Fruit fly (Drosophila melanogaster) whole organism, embryonic: ENCODE data around the gene GIIIspla2.
A peak's percentile ranks its signal among the peaks of the same experiment; 100 is the strongest.

Source experiments
- Aef1 ChIP-seq: fragments of 200-800 bp; sonication (Bioruptor generic); IDR thresholded peaks from 3 replicates; pipeline ENCODE4 v1.3.6; 2022; ENCODE audit warnings: missing biosample characterization, missing genetic modification characterization
- CG11085 ChIP-seq: fragments of 200-800 bp; sonication (Bioruptor generic); IDR thresholded peaks from 2 replicates; pipeline ENCODE4 v1.3.6; 2022; ENCODE audit warnings: missing biosample characterization, missing genetic modification characterization
- CG11695 ChIP-seq: fragments of 200-800 bp; sonication (Bioruptor generic); IDR thresholded peaks from 3 replicates; pipeline ENCODE4 v1.3.6; 2022; ENCODE audit warnings: missing biosample characterization, missing genetic modification characterization
- CG12299 ChIP-seq: fragments of 200-800 bp; sonication (Bioruptor generic); optimal IDR thresholded peaks from 2 replicates; lab custom pipeline; 2018; ENCODE audit warnings: missing biosample characterization, mild to moderate bottlenecking, missing genetic modification characterization
- CG13287 ChIP-seq: fragments of 200-800 bp; sonication (Bioruptor generic); IDR thresholded peaks from 2 replicates; pipeline ENCODE4 v1.3.6; 2022; ENCODE audit warnings: missing biosample characterization, missing genetic modification characterization; ENCODE audit not compliant: partially characterized antibody
- CG13296 ChIP-seq: fragments of 200-800 bp; sonication (Bioruptor generic); optimal IDR thresholded peaks from 3 replicates; lab custom pipeline; 2018; ENCODE audit warnings: missing biosample characterization, mild to moderate bottlenecking, missing genetic modification characterization
- CG14014 ChIP-seq: fragments of 200-800 bp; sonication (Bioruptor generic); IDR thresholded peaks from 2 replicates; pipeline ENCODE4 v1.3.6; 2022; ENCODE audit warnings: missing biosample characterization, missing genetic modification characterization
- CG17385 ChIP-seq: fragments of 200-800 bp; sonication (Bioruptor generic); optimal IDR thresholded peaks from 3 replicates; lab custom pipeline; 2018; ENCODE audit warnings: missing biosample characterization, mild to moderate bottlenecking, missing genetic modification characterization
- CG2116 ChIP-seq: fragments of 200-800 bp; sonication (Bioruptor generic); optimal IDR thresholded peaks from 3 replicates; lab custom pipeline; 2018; ENCODE audit warnings: missing biosample characterization, mild to moderate bottlenecking, missing genetic modification characterization
- CG31224 ChIP-seq: fragments of 200-800 bp; sonication (Bioruptor generic); IDR thresholded peaks from 2 replicates; pipeline ENCODE4 v1.3.6; 2022; ENCODE audit warnings: missing biosample characterization, missing genetic modification characterization
- CG31365 ChIP-seq: fragments of 200-800 bp; sonication (Bioruptor generic); optimal IDR thresholded peaks from 2 replicates; lab custom pipeline; 2018; ENCODE audit warnings: missing biosample characterization, mild to moderate bottlenecking, missing genetic modification characterization
- CG3163 ChIP-seq: fragments of 200-800 bp; sonication (Bioruptor generic); optimal IDR thresholded peaks from 3 replicates; lab custom pipeline; 2016; ENCODE audit warnings: missing biosample characterization, missing genetic modification characterization
- CG4424 ChIP-seq: fragments of 200-800 bp; sonication (Bioruptor generic); optimal IDR thresholded peaks from 3 replicates; lab custom pipeline; 2016; ENCODE audit warnings: missing biosample characterization, missing genetic modification characterization
- CG4617 ChIP-seq: fragments of 200-800 bp; sonication (Bioruptor generic); optimal IDR thresholded peaks from 3 replicates; lab custom pipeline; 2016; ENCODE audit warnings: missing biosample characterization, missing genetic modification characterization, borderline replicate concordance
- CG6689 ChIP-seq: fragments of 200-800 bp; sonication (Bioruptor generic); IDR thresholded peaks from 2 replicates; pipeline ENCODE4 v1.3.6; 2022; ENCODE audit warnings: missing biosample characterization, missing genetic modification characterization
- CG8281 ChIP-seq: fragments of 200-800 bp; sonication (Bioruptor generic); optimal IDR thresholded peaks from 2 replicates; lab custom pipeline; 2018; ENCODE audit warnings: missing biosample characterization, mild to moderate bottlenecking, missing genetic modification characterization, moderate library complexity
- CG8924 ChIP-seq: fragments of 200-800 bp; optimal IDR thresholded peaks from 3 replicates; lab custom pipeline; 2019; ENCODE audit warnings: missing biosample characterization, mild to moderate bottlenecking, missing genetic modification characterization, moderate library complexity
- CHES-1-like ChIP-seq: fragments of 200-800 bp; sonication (Bioruptor generic); optimal IDR thresholded peaks from 2 replicates; lab custom pipeline; 2016; ENCODE audit warnings: missing biosample characterization, missing genetic modification characterization
- Dbx ChIP-seq: fragments of 200-800 bp; sonication (Bioruptor generic); IDR thresholded peaks from 3 replicates; pipeline ENCODE4 v1.3.6; 2022; ENCODE audit warnings: missing biosample characterization, missing genetic modification characterization
- Dp ChIP-seq: fragments of 200-800 bp; sonication (Bioruptor generic); optimal IDR thresholded peaks from 2 replicates; lab custom pipeline; 2018; ENCODE audit warnings: missing biosample characterization, mild to moderate bottlenecking, missing genetic modification characterization, moderate library complexity
- Dref ChIP-seq: fragments of 200-800 bp; sonication (Bioruptor generic); IDR thresholded peaks from 2 replicates; pipeline ENCODE4 v1.3.6; 2022; ENCODE audit warnings: missing biosample characterization, missing genetic modification characterization
- Drgx ChIP-seq: fragments of 200-800 bp; sonication (Bioruptor generic); IDR thresholded peaks from 2 replicates; pipeline ENCODE4 v1.3.6; 2022; ENCODE audit warnings: missing biosample characterization, missing genetic modification characterization
- E2f1 ChIP-seq: fragments of 200-800 bp; sonication (Bioruptor generic); IDR thresholded peaks from 2 replicates; pipeline ENCODE4 v1.3.6; 2022; ENCODE audit warnings: missing biosample characterization, missing genetic modification characterization
- MBD-R2 ChIP-seq: fragments of 200-800 bp; sonication (Bioruptor generic); IDR thresholded peaks from 2 replicates; pipeline ENCODE4 v1.3.6; 2022; ENCODE audit warnings: missing biosample characterization, missing genetic modification characterization
- MESR4 ChIP-seq: fragments of 200-800 bp; sonication (Bioruptor generic); optimal IDR thresholded peaks from 2 replicates; lab custom pipeline; 2018; ENCODE audit warnings: missing biosample characterization, mild to moderate bottlenecking, missing genetic modification characterization, moderate library complexity
- Nf-YA ChIP-seq: fragments of 200-800 bp; sonication (Bioruptor generic); IDR thresholded peaks from 2 replicates; pipeline ENCODE4 v1.3.6; 2022; ENCODE audit warnings: missing biosample characterization, missing genetic modification characterization
- Nf-YC ChIP-seq: fragments of 200-800 bp; optimal IDR thresholded peaks from 3 replicates; lab custom pipeline; 2019; ENCODE audit warnings: missing biosample characterization, mild to moderate bottlenecking, missing genetic modification characterization, moderate library complexity
- Spps ChIP-seq: fragments of 200-800 bp; sonication (Bioruptor generic); optimal IDR thresholded peaks from 2 replicates; lab custom pipeline; 2018; ENCODE audit warnings: missing biosample characterization, mild to moderate bottlenecking, missing genetic modification characterization
- Ssrp ChIP-seq: fragments of 200-800 bp; sonication (Bioruptor generic); optimal IDR thresholded peaks from 2 replicates; lab custom pipeline; 2018; ENCODE audit warnings: missing biosample characterization, mild to moderate bottlenecking, missing genetic modification characterization, moderate library complexity
- al ChIP-seq: fragments of 200-800 bp; sonication (Bioruptor generic); IDR thresholded peaks from 2 replicates; pipeline ENCODE4 v1.3.6; 2022; ENCODE audit warnings: missing biosample characterization, missing genetic modification characterization
- danr ChIP-seq: fragments of 200-800 bp; sonication (Bioruptor generic); IDR thresholded peaks from 2 replicates; pipeline ENCODE4 v1.3.6; 2022; ENCODE audit warnings: missing biosample characterization, missing genetic modification characterization
- dati ChIP-seq: fragments of 200-800 bp; sonication (Bioruptor generic); IDR thresholded peaks from 2 replicates; pipeline ENCODE4 v1.3.6; 2022; ENCODE audit warnings: missing biosample characterization, missing genetic modification characterization
- dmrt11E ChIP-seq: fragments of 200-800 bp; sonication (Bioruptor generic); optimal IDR thresholded peaks from 3 replicates; lab custom pipeline; 2018; ENCODE audit warnings: missing biosample characterization, mild to moderate bottlenecking, missing genetic modification characterization, moderate library complexity
- gcm2 ChIP-seq: fragments of 200-800 bp; sonication (Bioruptor generic); optimal IDR thresholded peaks from 2 replicates; lab custom pipeline; 2016; ENCODE audit warnings: missing biosample characterization, missing genetic modification characterization
- gt ChIP-seq: fragments of 200-800 bp; sonication (Bioruptor generic); IDR thresholded peaks from 2 replicates; pipeline ENCODE4 v1.3.6; 2022; ENCODE audit warnings: missing biosample characterization, missing genetic modification characterization
- ken ChIP-seq: fragments of 200-800 bp; sonication (Bioruptor generic); IDR thresholded peaks from 3 replicates; pipeline ENCODE4 v1.3.6; 2022; ENCODE audit warnings: missing biosample characterization, missing genetic modification characterization
- knrl ChIP-seq: fragments of 200-800 bp; sonication (Bioruptor generic); IDR thresholded peaks from 3 replicates; pipeline ENCODE4 v1.3.6; 2022; ENCODE audit warnings: missing biosample characterization, missing genetic modification characterization; ENCODE audit not compliant: partially characterized antibody
- nom ChIP-seq: fragments of 200-800 bp; sonication (Bioruptor generic); optimal IDR thresholded peaks from 2 replicates; lab custom pipeline; 2017; ENCODE audit warnings: missing biosample characterization, missing genetic modification characterization, mild to moderate bottlenecking, moderate library complexity, missing genetic modification reagents
- slbo ChIP-seq: fragments of 200-800 bp; sonication (Bioruptor generic); IDR thresholded peaks from 2 replicates; pipeline ENCODE4 v1.3.6; 2022; ENCODE audit warnings: missing biosample characterization, missing genetic modification characterization
- stwl ChIP-seq: fragments of 200-800 bp; sonication (Bioruptor generic); optimal IDR thresholded peaks from 3 replicates; lab custom pipeline; 2018; ENCODE audit warnings: missing biosample characterization, mild to moderate bottlenecking, missing genetic modification characterization, moderate library complexity
- toy ChIP-seq: fragments of 200-800 bp; sonication (Bioruptor generic); IDR thresholded peaks from 2 replicates; pipeline ENCODE4 v1.3.6; 2022; ENCODE audit warnings: missing biosample characterization, missing genetic modification characterization
- tx ChIP-seq: fragments of 200-800 bp; sonication (Bioruptor generic); optimal IDR thresholded peaks from 2 replicates; lab custom pipeline; 2016; ENCODE audit warnings: missing biosample characterization, missing genetic modification characterization

The GIIIspla2 gene

dm6 chrX:8159754-8160153 is 2.3 kb downstream of the GIIIspla2 start, which contains the start of gene CG15337:
Gene CG15337, plus strand, starts transcription at chrX:8160054.
- no peak for TF ChIP-seq CG13296 (GFP tag; lab: Kevin White, UChicago)
- TF ChIP-seq CG31224: no peak
- TF ChIP-seq ken: no peak
- TF ChIP-seq, all 482 proteins: peak for 0

- no peak for TF ChIP-seq Dp (GFP tag; lab: Kevin White, UChicago)
- TF ChIP-seq MBD-R2: no peak
- no peak for TF ChIP-seq CG6689 (GFP tag; lab: Robert Waterston, UW)
- TF ChIP-seq stwl (tag; lab: Kevin White, UChicago): peak; percentile 34
- no peak for TF ChIP-seq al (GFP tag; lab: Robert Waterston, UW)
These were observed 5.3 kb downstream of the GIIIspla2 start, which contains the start of gene CG10761 for dm6 chrX:8162692-8163091. Gene CG10761, minus strand, starts transcription at chrX:8162792.

- TF ChIP-seq CG11695 (no peak), Drgx (GFP tag; lab: Robert Waterston, UW) (peak; percentile 52; the same call in 1 of the 2 replicates)
These were observed 6.0 kb downstream of the GIIIspla2 start for dm6 chrX:8163452-8163851.

dm6 chrX:8165608-8166007 is 8.2 kb downstream of the GIIIspla2 start, which contains the start of gene Or7a:
Gene Or7a, minus strand, starts transcription at chrX:8165708.
- TF ChIP-seq CG3163 (no peak), Dref (GFP tag; lab: Robert Waterston, UW) (no peak), E2f1 (GFP tag; lab: Robert Waterston, UW) (no peak), gcm2 (no peak), tx (GFP tag; lab: Kevin White, UChicago) (no peak), Spps (no peak), slbo (GFP tag; lab: Robert Waterston, UW) (no peak), CG31365 (tag; lab: Kevin White, UChicago) (no peak), Dbx (GFP tag; lab: Robert Waterston, UW) (no peak)

dm6 chrX:8170166-8170565 is 12.7 kb downstream of the GIIIspla2 start, which contains the start of gene CG2278:
Gene CG2278, minus strand, starts transcription at chrX:8170266.
- TF ChIP-seq danr (GFP tag; lab: Robert Waterston, UW) (no peak), CG4424 (GFP tag; lab: Kevin White, UChicago) (no peak), dati (GFP tag; lab: Robert Waterston, UW) (no peak), CG12299 (no peak), dmrt11E (tag; lab: Kevin White, UChicago) (no peak)

dm6 chrX:8176291-8177029 is 19.0 kb downstream of the GIIIspla2 start:
- TF ChIP-seq toy: no peak
- peak; percentile 89 for TF ChIP-seq CG17385 (GFP tag; lab: Kevin White, UChicago)
- TF ChIP-seq gt (GFP tag; lab: Robert Waterston, UW): no peak
- peak; percentile 79 for TF ChIP-seq MESR4 (GFP tag; lab: Kevin White, UChicago)
- TF ChIP-seq Nf-YA (GFP tag; lab: Robert Waterston, UW): no peak
- TF ChIP-seq CG2116: peak; percentile 77
- TF ChIP-seq CG8281 (tag; lab: Kevin White, UChicago): no peak
- peak; percentile 5 for TF ChIP-seq CG8924
- TF ChIP-seq knrl (GFP tag; lab: Robert Waterston, UW): peak; percentile 55; the same call in 2 of the 3 replicates
- TF ChIP-seq CG14014 (GFP tag; lab: Robert Waterston, UW): no peak
- TF ChIP-seq nom: peak; percentile 58
- TF ChIP-seq Ssrp (tag; lab: Kevin White, UChicago): no peak
- no peak for TF ChIP-seq CG11085 (GFP tag; lab: Robert Waterston, UW)
- TF ChIP-seq Aef1 (GFP tag; lab: Robert Waterston, UW): peak; percentile 41; the same call in 2 of the 3 replicates
- no peak for TF ChIP-seq Nf-YC (tag; lab: Kevin White, UChicago)
- no peak for TF ChIP-seq CHES-1-like
- peak; percentile 24 for TF ChIP-seq CG4617 (GFP tag; lab: Kevin White, UChicago)
- 0 out of 2 replicates have a peak, but pooled peaks have one; percentile 20 for TF ChIP-seq CG13287 (GFP tag; lab: Robert Waterston, UW)
